Worm (Caenorhabditis elegans) whole organism, L2 larva: ENCODE data around the gene R09D1.14.
A peak's percentile ranks its signal among the peaks of the same experiment; 100 is the strongest.

ENCODE experiments used
- fos-1 ChIP-seq: fragments of 150-350 bp; optimal IDR thresholded peaks from 2 replicates; lab custom pipeline; 2014; ENCODE audit warnings: missing biosample characterization, missing genetic modification characterization
- ztf-4 ChIP-seq: fragments of 150-350 bp; optimal IDR thresholded peaks from 2 replicates; lab custom pipeline; 2014; ENCODE audit warnings: missing biosample characterization, missing genetic modification characterization

- TF ChIP-seq fos-1 (tag; lab: Kevin White, UChicago), result peak; percentile 38
- TF ChIP-seq ztf-4, result no peak
These were observed 39.2 kb upstream of the R09D1.14 start for ce11 chrII:9498589-9498988.
